Worm (Caenorhabditis elegans) whole organism, L2 larva: ENCODE data around the gene Y22D7AL.9.

Experiments
- C34F6.9 ChIP-seq: fragments of 150-350 bp; optimal IDR thresholded peaks from 2 replicates; lab custom pipeline; 2014; ENCODE audit warnings: missing biosample characterization, missing genetic modification characterization
- F13H6.1 ChIP-seq: sonication (generic microtip); optimal IDR thresholded peaks from 2 replicates; lab custom pipeline; 2016; ENCODE audit warnings: missing genetic modification characterization, missing compliant biosample characterization
- R02D3.7 ChIP-seq: fragments of 150-350 bp; optimal IDR thresholded peaks from 2 replicates; lab custom pipeline; 2014; ENCODE audit warnings: missing biosample characterization, missing genetic modification characterization
- Y55F3AM.14 ChIP-seq: fragments of 200-800 bp; sonication (Bioruptor generic); optimal IDR thresholded peaks from 2 replicates; lab custom pipeline; 2018; ENCODE audit warnings: mild to moderate bottlenecking, missing genetic modification characterization, missing compliant biosample characterization
- aly-2 ChIP-seq: fragments of 150-350 bp; optimal IDR thresholded peaks from 2 replicates; lab custom pipeline; 2014; ENCODE audit warnings: missing biosample characterization, missing genetic modification characterization
- ama-1 ChIP-seq: fragments of 150-350 bp; optimal IDR thresholded peaks from 2 replicates; lab custom pipeline; 2018; ENCODE audit warnings: inconsistent platforms
- blmp-1 ChIP-seq: sonication (generic microtip); optimal IDR thresholded peaks from 2 replicates; lab custom pipeline; 2017; ENCODE audit warnings: missing genetic modification characterization, mild to moderate bottlenecking, missing compliant biosample characterization, antibody characterized with exemption, moderate library complexity; ENCODE audit not compliant: insufficient read depth
- ceh-16 ChIP-seq: fragments of 150-350 bp; optimal IDR thresholded peaks from 2 replicates; lab custom pipeline; 2014; ENCODE audit warnings: missing biosample characterization, missing genetic modification characterization
- ceh-82 ChIP-seq: fragments of 150-350 bp; optimal IDR thresholded peaks from 2 replicates; lab custom pipeline; 2014; ENCODE audit warnings: missing biosample characterization, missing genetic modification characterization
- crh-2 ChIP-seq: sonication (generic microtip); optimal IDR thresholded peaks from 2 replicates; lab custom pipeline; 2017; ENCODE audit warnings: missing biosample characterization, missing genetic modification characterization
- egl-27 ChIP-seq: sonication (generic microtip); optimal IDR thresholded peaks from 3 replicates; lab custom pipeline; 2017; ENCODE audit warnings: missing biosample characterization, missing genetic modification reagents, missing genetic modification characterization
- elt-1 ChIP-seq: fragments of 150-350 bp; optimal IDR thresholded peaks from 2 replicates; lab custom pipeline; 2014; ENCODE audit warnings: missing biosample characterization, missing genetic modification characterization
- elt-3 ChIP-seq: sonication (generic microtip); optimal IDR thresholded peaks from 2 replicates; lab custom pipeline; 2017; ENCODE audit warnings: missing biosample characterization, missing genetic modification characterization
- fos-1 ChIP-seq: fragments of 150-350 bp; optimal IDR thresholded peaks from 2 replicates; lab custom pipeline; 2014; ENCODE audit warnings: missing biosample characterization, missing genetic modification characterization
- lin-11 ChIP-seq: fragments of 150-350 bp; sonication (generic microtip); optimal IDR thresholded peaks from 2 replicates; lab custom pipeline; 2014; ENCODE audit warnings: missing biosample characterization, missing genetic modification characterization, inconsistent platforms, mixed read lengths
- lin-13 ChIP-seq: fragments of 150-350 bp; optimal IDR thresholded peaks from 2 replicates; lab custom pipeline; 2014; ENCODE audit warnings: missing biosample characterization, missing genetic modification reagents, missing genetic modification characterization
- lin-39 ChIP-seq: fragments of 150-350 bp; optimal IDR thresholded peaks from 2 replicates; lab custom pipeline; 2014; ENCODE audit warnings: missing biosample characterization, missing genetic modification reagents, missing genetic modification characterization
- lsy-2 ChIP-seq, 2 experiments: fragments of 150-350 bp in 1 of 2; sonication (generic microtip) in 1 of 2; optimal IDR thresholded peaks; 2 replicates each; lab custom pipeline; 2014 to 2017; ENCODE audit warnings: missing biosample characterization in 2 of 2, missing genetic modification characterization in 2 of 2
- mbf-1 ChIP-seq: sonication (generic microtip); optimal IDR thresholded peaks from 2 replicates; lab custom pipeline; 2017; ENCODE audit warnings: missing biosample characterization, missing genetic modification characterization
- mdl-1 ChIP-seq, 2 experiments: fragments of 150-350 bp in 1 of 2; sonication (generic microtip) in 1 of 2; optimal IDR thresholded peaks; 2 replicates each; lab custom pipeline; 2017; ENCODE audit warnings: missing biosample characterization in 2 of 2, missing genetic modification characterization in 2 of 2
- nhr-12 ChIP-seq: fragments of 150-350 bp; optimal IDR thresholded peaks from 2 replicates; lab custom pipeline; 2014; ENCODE audit warnings: missing biosample characterization, missing genetic modification characterization
- nhr-129 ChIP-seq: fragments of 150-350 bp; optimal IDR thresholded peaks from 2 replicates; lab custom pipeline; 2014; ENCODE audit warnings: missing biosample characterization, missing genetic modification characterization
- nhr-21 ChIP-seq: fragments of 150-350 bp; optimal IDR thresholded peaks from 2 replicates; lab custom pipeline; 2014; ENCODE audit warnings: missing biosample characterization, missing genetic modification characterization
- nhr-23 ChIP-seq: fragments of 150-350 bp; optimal IDR thresholded peaks from 2 replicates; lab custom pipeline; 2014; ENCODE audit warnings: missing biosample characterization, missing genetic modification reagents, missing genetic modification characterization
- nhr-237 ChIP-seq: fragments of 150-350 bp; optimal IDR thresholded peaks from 2 replicates; lab custom pipeline; 2014; ENCODE audit warnings: missing biosample characterization, missing genetic modification characterization
- nhr-25 ChIP-seq: fragments of 150-350 bp; sonication (generic microtip); optimal IDR thresholded peaks from 3 replicates; lab custom pipeline; 2014; ENCODE audit warnings: missing biosample characterization, missing genetic modification characterization
- nhr-6 ChIP-seq: fragments of 150-350 bp; optimal IDR thresholded peaks from 2 replicates; lab custom pipeline; 2014; ENCODE audit warnings: missing biosample characterization, missing genetic modification characterization
- nhr-77 ChIP-seq: fragments of 150-350 bp; optimal IDR thresholded peaks from 2 replicates; lab custom pipeline; 2014; ENCODE audit warnings: missing biosample characterization, missing genetic modification characterization
- peb-1 ChIP-seq: fragments of 150-350 bp; optimal IDR thresholded peaks from 2 replicates; lab custom pipeline; 2014; ENCODE audit warnings: missing biosample characterization, missing genetic modification characterization
- sem-4 ChIP-seq: fragments of 150-350 bp; optimal IDR thresholded peaks from 2 replicates; lab custom pipeline; 2014; ENCODE audit warnings: missing biosample characterization, missing genetic modification reagents, missing genetic modification characterization
- skn-1 ChIP-seq: sonication (generic microtip); optimal IDR thresholded peaks from 2 replicates; lab custom pipeline; 2017; ENCODE audit warnings: missing biosample characterization, missing genetic modification characterization
- sma-3 ChIP-seq: sonication (generic microtip); optimal IDR thresholded peaks from 2 replicates; lab custom pipeline; 2016; ENCODE audit warnings: missing genetic modification reagents, missing genetic modification characterization, missing compliant biosample characterization
- sma-9 ChIP-seq, 2 experiments: fragments of 150-350 bp in 1 of 2; sonication (generic microtip) in 1 of 2; optimal IDR thresholded peaks; 2 replicates each; lab custom pipeline; 2014 to 2016; ENCODE audit warnings: missing genetic modification characterization in 2 of 2, mild to moderate bottlenecking in 1 of 2, missing biosample characterization in 1 of 2, missing compliant biosample characterization in 1 of 2, missing genetic modification reagents in 1 of 2, moderate library complexity in 1 of 2
- snpc-4 ChIP-seq: fragments of 150-350 bp; optimal IDR thresholded peaks from 2 replicates; lab custom pipeline; 2014; ENCODE audit warnings: missing biosample characterization, missing genetic modification characterization
- unc-55 ChIP-seq: fragments of 150-350 bp; sonication (generic microtip); optimal IDR thresholded peaks from 3 replicates; lab custom pipeline; 2014; ENCODE audit warnings: missing biosample characterization, missing genetic modification reagents, missing genetic modification characterization
- unc-62 ChIP-seq: fragments of 150-350 bp; optimal IDR thresholded peaks from 2 replicates; lab custom pipeline; 2014; ENCODE audit warnings: missing biosample characterization, missing genetic modification reagents, missing genetic modification characterization
- zag-1 ChIP-seq: fragments of 150-350 bp; optimal IDR thresholded peaks from 2 replicates; lab custom pipeline; 2014; ENCODE audit warnings: missing biosample characterization, missing genetic modification characterization
- ztf-11 ChIP-seq: sonication (generic microtip); optimal IDR thresholded peaks from 2 replicates; lab custom pipeline; 2017; ENCODE audit warnings: missing biosample characterization, missing genetic modification characterization

Y22D7AL.9 gene

ce11 chrIII:1602682-1603081 is 11.2 kb downstream of the Y22D7AL.9 start:
- TF ChIP-seq blmp-1 (tag; lab: Kevin White, UChicago): no peak
- TF ChIP-seq fos-1 (tag; lab: Kevin White, UChicago): peak; percentile 93
- TF ChIP-seq aly-2 (tag; lab: Kevin White, UChicago): no peak
- peak; percentile 2 for TF ChIP-seq crh-2 (tag; lab: Kevin White, UChicago)
- peak; percentile 30 for TF ChIP-seq sma-9 (GFP tag; optimal IDR thresholded peaks at IDR 0.05; lab: Kevin White, UChicago)
- no peak for TF ChIP-seq sma-9 (tag; optimal IDR thresholded peaks at IDR 0.05; lab: Kevin White, UChicago)
- peak; percentile 25 for TF ChIP-seq sma-3 (GFP tag; lab: Kevin White, UChicago)

DNA sequence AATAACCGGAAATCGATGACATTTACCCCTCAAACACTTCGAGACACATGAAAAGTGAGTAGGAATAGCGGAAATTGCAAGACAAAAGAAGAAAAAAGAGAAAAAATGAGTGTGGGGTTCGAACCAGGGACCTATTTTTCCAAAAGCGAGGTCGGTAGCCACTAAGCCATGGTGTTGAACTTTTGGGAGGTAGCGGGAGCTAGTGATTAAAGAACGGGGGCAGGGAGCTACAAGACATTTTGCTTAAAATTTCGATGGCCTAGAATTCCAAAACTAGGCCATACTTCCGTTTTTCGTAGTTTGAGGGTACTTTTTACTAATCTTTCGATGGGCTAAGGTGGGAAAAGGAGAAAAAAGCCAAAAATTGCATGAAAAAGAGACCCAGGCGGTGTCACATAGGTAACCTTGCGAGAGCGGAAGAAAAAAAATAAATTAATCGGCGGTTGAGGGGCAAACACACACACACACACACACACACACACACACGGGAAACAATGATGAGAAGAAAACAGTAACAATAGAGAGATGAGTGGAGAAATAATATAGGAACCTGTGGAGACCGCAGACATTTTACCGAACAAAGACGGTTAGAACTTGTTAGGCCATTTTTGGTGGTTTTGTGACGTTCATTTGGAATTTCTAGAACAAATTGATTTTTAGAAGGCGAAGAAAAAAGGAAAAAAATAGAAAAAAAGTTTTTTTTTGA is 12.2 kb downstream of the Y22D7AL.9 start:
- peak; percentile 2 for TF ChIP-seq C34F6.9 (tag; lab: Kevin White, UChicago)
- TF ChIP-seq lin-13: peak; percentile 61
- TF ChIP-seq crh-2 (tag; lab: Kevin White, UChicago): peak; percentile 22
- no peak for TF ChIP-seq unc-55
- TF ChIP-seq lsy-2 (tag; optimal IDR thresholded peaks at IDR 0.05; lab: Kevin White, UChicago): peak in 1 of 2 experiments; percentile 24
- TF ChIP-seq Y55F3AM.14 (GFP tag; lab: Kevin White, UChicago): peak; percentile 65
- peak; percentile 64 for TF ChIP-seq nhr-25 (tag; lab: Kevin White, UChicago)
- no peak for TF ChIP-seq R02D3.7 (tag; lab: Kevin White, UChicago)
- peak; percentile 0 for TF ChIP-seq nhr-21 (tag; lab: Kevin White, UChicago)
- no peak for TF ChIP-seq nhr-12 (tag; lab: Kevin White, UChicago)
- TF ChIP-seq F13H6.1 (tag; lab: Kevin White, UChicago): peak; percentile 20
- peak; percentile 53 for TF ChIP-seq sma-9 (GFP tag; optimal IDR thresholded peaks at IDR 0.05; lab: Kevin White, UChicago)
- no peak for TF ChIP-seq sma-9 (tag; optimal IDR thresholded peaks at IDR 0.05; lab: Kevin White, UChicago)
- TF ChIP-seq nhr-129 (tag; lab: Kevin White, UChicago): peak; percentile 8

- TF ChIP-seq nhr-12 (tag; lab: Kevin White, UChicago): no peak
- TF ChIP-seq lsy-2 (tag; optimal IDR thresholded peaks at IDR 0.05; lab: Kevin White, UChicago): peak in 1 of 2 experiments; percentile 3
- TF ChIP-seq, all 48 proteins: peak for 1
Measured at ce11 chrIII:1600670-1601194, 13.1 kb downstream of the Y22D7AL.9 start, which contains the start of gene sms-3. sms-3 (minus strand) TSS chrIII:1601144.

DNA sequence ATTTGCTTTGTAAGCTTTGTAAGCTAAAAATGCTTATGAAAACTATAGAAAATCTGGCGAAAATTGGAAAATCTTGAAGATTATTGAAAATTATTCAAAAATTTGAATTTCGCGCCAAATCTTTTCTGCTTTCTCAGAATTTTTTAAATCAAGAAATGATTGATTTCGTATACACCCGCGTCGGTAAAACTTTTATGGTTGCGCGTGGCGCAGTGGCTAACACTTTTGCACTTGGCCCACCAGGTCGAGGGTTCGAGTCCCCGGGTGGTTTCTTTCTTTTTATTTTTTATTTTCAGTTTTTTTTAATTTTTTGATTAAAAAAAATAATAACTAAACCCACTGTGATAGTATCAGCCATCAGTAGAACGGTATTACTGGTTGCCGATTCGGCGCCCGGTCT is 14.9 kb downstream of the Y22D7AL.9 start:
- no peak for TF ChIP-seq ztf-11 (tag; lab: Kevin White, UChicago)
- no peak for TF ChIP-seq peb-1 (tag; lab: Kevin White, UChicago)
- TF ChIP-seq ceh-16 (tag; lab: Kevin White, UChicago): no peak
- TF ChIP-seq nhr-25 (tag; lab: Kevin White, UChicago): no peak
- no peak for TF ChIP-seq egl-27 (tag; lab: Kevin White, UChicago)
- no peak for TF ChIP-seq zag-1 (tag; lab: Kevin White, UChicago)
- TF ChIP-seq Y55F3AM.14 (GFP tag; lab: Kevin White, UChicago): no peak
- TF ChIP-seq nhr-77 (tag; lab: Kevin White, UChicago): no peak
- TF ChIP-seq lin-13: no peak

- no peak for TF ChIP-seq nhr-23 (tag; lab: Kevin White, UChicago)
- TF ChIP-seq lsy-2 (tag; optimal IDR thresholded peaks at IDR 0.05; lab: Kevin White, UChicago): peak in 1 of 2 experiments; percentile 72
- peak; percentile 49 for TF ChIP-seq lin-13
- no peak for TF ChIP-seq lin-11
- TF ChIP-seq fos-1 (tag; lab: Kevin White, UChicago): no peak
- TF ChIP-seq nhr-6 (tag; lab: Kevin White, UChicago): no peak
- TF ChIP-seq ceh-82: no peak
- no peak for TF ChIP-seq elt-1 (tag; lab: Kevin White, UChicago)
- TF ChIP-seq peb-1 (tag; lab: Kevin White, UChicago): no peak
- TF ChIP-seq crh-2 (tag; lab: Kevin White, UChicago): peak; percentile 39
- no peak for TF ChIP-seq skn-1 (tag; lab: Kevin White, UChicago)
- peak; percentile 32 for TF ChIP-seq unc-55
- TF ChIP-seq nhr-129 (tag; lab: Kevin White, UChicago): no peak
- no peak for TF ChIP-seq sem-4
- TF ChIP-seq lin-39: no peak
- no peak for TF ChIP-seq ceh-16 (tag; lab: Kevin White, UChicago)
- no peak for TF ChIP-seq egl-27 (tag; lab: Kevin White, UChicago)
- TF ChIP-seq nhr-25 (tag; lab: Kevin White, UChicago): no peak
- no peak for TF ChIP-seq F13H6.1 (tag; lab: Kevin White, UChicago)
- no peak for TF ChIP-seq mdl-1 (tag; optimal IDR thresholded peaks at IDR 0.05; lab: Kevin White, UChicago)
- no peak for TF ChIP-seq unc-62 (GFP tag; lab: Kevin White, UChicago)
- TF ChIP-seq C34F6.9 (tag; lab: Kevin White, UChicago): peak; percentile 47
- TF ChIP-seq R02D3.7 (tag; lab: Kevin White, UChicago): no peak
- no peak for TF ChIP-seq zag-1 (tag; lab: Kevin White, UChicago)
- TF ChIP-seq nhr-77 (tag; lab: Kevin White, UChicago): no peak
- no peak for TF ChIP-seq blmp-1 (tag; lab: Kevin White, UChicago)
- no peak for TF ChIP-seq ama-1
- TF ChIP-seq snpc-4 (tag; lab: Kevin White, UChicago): no peak
- no peak for TF ChIP-seq mbf-1 (tag; lab: Kevin White, UChicago)
- TF ChIP-seq elt-3 (tag; lab: Kevin White, UChicago): no peak
- no peak for TF ChIP-seq sma-3 (GFP tag; lab: Kevin White, UChicago)
- TF ChIP-seq nhr-237 (tag; lab: Kevin White, UChicago): no peak
- no peak for TF ChIP-seq sma-9 (GFP tag; optimal IDR thresholded peaks at IDR 0.05; lab: Kevin White, UChicago)
- no peak for TF ChIP-seq sma-9 (tag; optimal IDR thresholded peaks at IDR 0.05; lab: Kevin White, UChicago)
Measured at ce11 chrIII:1591681-1592080, 22.2 kb downstream of the Y22D7AL.9 start.
